Fruit fly (Drosophila melanogaster) whole organism, embryonic: Measurements from ENCODE around the gene dachs.

ENCODE experiments used
- ATbp ChIP-seq: fragments of 200-800 bp; sonication (Bioruptor generic); optimal IDR thresholded peaks from 2 replicates; lab custom pipeline; 2017; ENCODE audit warnings: missing biosample characterization, mild to moderate bottlenecking, missing genetic modification characterization, missing genetic modification reagents
- Atf6 ChIP-seq: fragments of 200-800 bp; sonication (Bioruptor generic); IDR thresholded peaks from 2 replicates; pipeline ENCODE4 v1.3.6; 2022; ENCODE audit warnings: missing biosample characterization, missing genetic modification characterization
- B-H2 ChIP-seq: fragments of 200-800 bp; sonication (Bioruptor generic); optimal IDR thresholded peaks from 2 replicates; lab custom pipeline; 2018; ENCODE audit warnings: missing biosample characterization, mild to moderate bottlenecking, missing genetic modification characterization
- CG10959 ChIP-seq: fragments of 200-800 bp; sonication (Bioruptor generic); IDR thresholded peaks from 2 replicates; pipeline ENCODE4 v1.3.6; 2022; ENCODE audit warnings: missing biosample characterization, missing genetic modification characterization
- CG12744 ChIP-seq: fragments of 200-800 bp; sonication (Bioruptor generic); optimal IDR thresholded peaks from 2 replicates; lab custom pipeline; 2016; ENCODE audit warnings: missing biosample characterization, missing genetic modification characterization
- CG12769 ChIP-seq: fragments of 200-800 bp; sonication (Bioruptor generic); optimal IDR thresholded peaks from 2 replicates; lab custom pipeline; 2019; ENCODE audit warnings: missing biosample characterization, mild to moderate bottlenecking, missing genetic modification characterization, moderate library complexity
- CG12942 ChIP-seq: fragments of 200-800 bp; sonication (Bioruptor generic); optimal IDR thresholded peaks from 3 replicates; lab custom pipeline; 2016; ENCODE audit warnings: missing biosample characterization, missing genetic modification characterization
- CG15073 ChIP-seq: fragments of 200-800 bp; sonication (Bioruptor generic); optimal IDR thresholded peaks from 2 replicates; lab custom pipeline; 2016; ENCODE audit warnings: missing biosample characterization, missing genetic modification characterization
- CG16813 ChIP-seq: fragments of 200-800 bp; sonication (Bioruptor generic); IDR thresholded peaks from 3 replicates; pipeline ENCODE4 v1.3.6; 2022; ENCODE audit warnings: missing biosample characterization, missing genetic modification characterization; ENCODE audit not compliant: partially characterized antibody
- CG17328 ChIP-seq: fragments of 200-800 bp; sonication (Bioruptor generic); IDR thresholded peaks from 2 replicates; pipeline ENCODE4 v1.3.6; 2022; ENCODE audit warnings: missing biosample characterization, missing genetic modification characterization
- CG18011 ChIP-seq: fragments of 200-800 bp; sonication (Bioruptor generic); optimal IDR thresholded peaks from 2 replicates; lab custom pipeline; 2017; ENCODE audit warnings: missing biosample characterization, missing genetic modification characterization, mild to moderate bottlenecking, moderate library complexity, missing genotype
- CG18599 ChIP-seq: fragments of 200-800 bp; sonication (Bioruptor generic); optimal IDR thresholded peaks from 3 replicates; lab custom pipeline; 2017; ENCODE audit warnings: missing biosample characterization, missing genetic modification characterization, mild to moderate bottlenecking, moderate library complexity, missing genetic modification reagents
- CG31441 ChIP-seq: fragments of 200-800 bp; sonication (Bioruptor generic); IDR thresholded peaks from 2 replicates; pipeline ENCODE4 v1.3.6; 2022; ENCODE audit warnings: missing biosample characterization, missing genetic modification characterization
- CG32772 ChIP-seq: fragments of 200-800 bp; sonication (Bioruptor generic); IDR thresholded peaks from 2 replicates; pipeline ENCODE4 v1.3.6; 2022; ENCODE audit warnings: missing biosample characterization, missing genetic modification characterization
- CG34422 ChIP-seq: fragments of 200-800 bp; sonication (Bioruptor generic); IDR thresholded peaks from 3 replicates; pipeline ENCODE4 v1.3.6; 2022; ENCODE audit warnings: missing biosample characterization, missing genetic modification characterization
- CG3838 ChIP-seq: fragments of 200-800 bp; sonication (Bioruptor generic); optimal IDR thresholded peaks from 3 replicates; lab custom pipeline; 2016; ENCODE audit warnings: missing biosample characterization, missing genetic modification characterization
- CG9817 ChIP-seq: fragments of 200-800 bp; sonication (Bioruptor generic); optimal IDR thresholded peaks from 2 replicates; lab custom pipeline; 2018; ENCODE audit warnings: missing biosample characterization, mild to moderate bottlenecking, missing genetic modification characterization, moderate library complexity
- CkIIα-i1 ChIP-seq: fragments of 200-800 bp; sonication (Bioruptor generic); IDR thresholded peaks from 2 replicates; pipeline ENCODE4 v1.3.6; 2022; ENCODE audit warnings: missing biosample characterization, missing genetic modification characterization
- Dbx ChIP-seq: fragments of 200-800 bp; sonication (Bioruptor generic); IDR thresholded peaks from 3 replicates; pipeline ENCODE4 v1.3.6; 2022; ENCODE audit warnings: missing biosample characterization, missing genetic modification characterization
- Dfd ChIP-seq, 2 experiments: fragments of >200 bp; optimal IDR thresholded peaks; 2 replicates each; lab custom pipeline; 2017; ENCODE audit warnings: missing biosample characterization in 2 of 2, missing genetic modification characterization in 2 of 2
- Dp ChIP-seq: fragments of 200-800 bp; sonication (Bioruptor generic); optimal IDR thresholded peaks from 2 replicates; lab custom pipeline; 2018; ENCODE audit warnings: missing biosample characterization, mild to moderate bottlenecking, missing genetic modification characterization, moderate library complexity
- Gug ChIP-seq: fragments of 200-800 bp; sonication (Bioruptor generic); IDR thresholded peaks from 4 replicates; pipeline ENCODE4 v1.3.6; 2022; ENCODE audit warnings: missing biosample characterization, missing genetic modification characterization
- HLH4C ChIP-seq: fragments of 200-800 bp; sonication (Bioruptor generic); IDR thresholded peaks from 3 replicates; pipeline ENCODE4 v1.3.6; 2022; ENCODE audit warnings: missing biosample characterization, missing genetic modification characterization; ENCODE audit not compliant: partially characterized antibody
- Hey ChIP-seq: fragments of 200-800 bp; sonication (Bioruptor generic); optimal IDR thresholded peaks from 3 replicates; lab custom pipeline; 2018; ENCODE audit warnings: missing biosample characterization, mild to moderate bottlenecking, missing genetic modification characterization
- Hr78 ChIP-seq, 2 experiments: fragments of 200-800 bp in 1 of 2; fragments of >200 bp in 1 of 2; sonication (Bioruptor generic) in 1 of 2; optimal IDR thresholded peaks; 2 replicates each; lab custom pipeline; 2017 to 2019; ENCODE audit warnings: missing biosample characterization in 2 of 2, missing genetic modification characterization in 2 of 2, mild to moderate bottlenecking in 1 of 2, moderate library complexity in 1 of 2
- Hsf ChIP-seq: fragments of 200-800 bp; sonication (Bioruptor generic); optimal IDR thresholded peaks from 3 replicates; lab custom pipeline; 2016; ENCODE audit warnings: missing biosample characterization, missing genetic modification characterization
- Lim3 ChIP-seq: fragments of 200-800 bp; sonication (Bioruptor generic); IDR thresholded peaks from 2 replicates; pipeline ENCODE4 v1.3.6; 2022; ENCODE audit warnings: missing biosample characterization, missing genetic modification characterization
- MESR4 ChIP-seq: fragments of 200-800 bp; sonication (Bioruptor generic); optimal IDR thresholded peaks from 2 replicates; lab custom pipeline; 2018; ENCODE audit warnings: missing biosample characterization, mild to moderate bottlenecking, missing genetic modification characterization, moderate library complexity
- Side ChIP-seq: fragments of 200-800 bp; sonication (Bioruptor generic); optimal IDR thresholded peaks from 2 replicates; lab custom pipeline; 2016; ENCODE audit warnings: missing biosample characterization, missing genetic modification characterization
- Sin3A ChIP-seq: fragments of >200 bp; optimal IDR thresholded peaks from 2 replicates; lab custom pipeline; 2018
- Spps ChIP-seq: fragments of 200-800 bp; sonication (Bioruptor generic); optimal IDR thresholded peaks from 2 replicates; lab custom pipeline; 2018; ENCODE audit warnings: missing biosample characterization, mild to moderate bottlenecking, missing genetic modification characterization
- Tbp ChIP-seq: fragments of >200 bp; optimal IDR thresholded peaks from 2 replicates; lab custom pipeline; 2018; ENCODE audit warnings: missing biosample characterization, missing genetic modification characterization
- ac ChIP-seq: fragments of 200-800 bp; sonication (Bioruptor generic); optimal IDR thresholded peaks from 3 replicates; lab custom pipeline; 2017; ENCODE audit warnings: missing biosample characterization, mild to moderate bottlenecking, missing genetic modification characterization
- ap ChIP-seq: fragments of 200-800 bp; sonication (Bioruptor generic); IDR thresholded peaks from 2 replicates; pipeline ENCODE4 v1.3.6; 2022; ENCODE audit warnings: missing biosample characterization, missing genetic modification characterization
- ash1 ChIP-seq: fragments of 200-800 bp; sonication (Bioruptor generic); optimal IDR thresholded peaks from 2 replicates; lab custom pipeline; 2018; ENCODE audit warnings: missing biosample characterization, mild to moderate bottlenecking, missing genetic modification characterization
- chinmo ChIP-seq: fragments of 200-800 bp; sonication (Bioruptor generic); IDR thresholded peaks from 4 replicates; pipeline ENCODE4 v1.3.6; 2022; ENCODE audit warnings: missing biosample characterization, missing genetic modification characterization; ENCODE audit not compliant: partially characterized antibody
- dmrt11E ChIP-seq: fragments of 200-800 bp; sonication (Bioruptor generic); optimal IDR thresholded peaks from 3 replicates; lab custom pipeline; 2018; ENCODE audit warnings: missing biosample characterization, mild to moderate bottlenecking, missing genetic modification characterization, moderate library complexity
- fd102C ChIP-seq: fragments of 200-800 bp; sonication (Bioruptor generic); optimal IDR thresholded peaks from 2 replicates; lab custom pipeline; 2018; ENCODE audit warnings: missing biosample characterization, mild to moderate bottlenecking, missing genetic modification characterization, moderate library complexity
- gem ChIP-seq: fragments of 200-800 bp; sonication (Bioruptor generic); optimal IDR thresholded peaks from 2 replicates; lab custom pipeline; 2019; ENCODE audit warnings: missing biosample characterization, mild to moderate bottlenecking, missing genetic modification characterization, moderate library complexity
- grau ChIP-seq: fragments of 200-800 bp; optimal IDR thresholded peaks from 3 replicates; lab custom pipeline; 2019; ENCODE audit warnings: missing biosample characterization, mild to moderate bottlenecking, missing genetic modification characterization, moderate library complexity
- gsb ChIP-seq: fragments of 200-800 bp; sonication (Bioruptor generic); IDR thresholded peaks from 2 replicates; pipeline ENCODE4 v1.3.6; 2022; ENCODE audit warnings: missing biosample characterization, missing genetic modification characterization
- nerfin-1 ChIP-seq: fragments of 200-800 bp; sonication (Bioruptor generic); optimal IDR thresholded peaks from 3 replicates; lab custom pipeline; 2019; ENCODE audit warnings: missing biosample characterization, mild to moderate bottlenecking, missing genetic modification characterization, moderate library complexity
- nom ChIP-seq: fragments of 200-800 bp; sonication (Bioruptor generic); optimal IDR thresholded peaks from 2 replicates; lab custom pipeline; 2017; ENCODE audit warnings: missing biosample characterization, missing genetic modification characterization, mild to moderate bottlenecking, moderate library complexity, missing genetic modification reagents
- pfk ChIP-seq: fragments of 200-800 bp; sonication (Bioruptor generic); optimal IDR thresholded peaks from 2 replicates; lab custom pipeline; 2018; ENCODE audit warnings: missing biosample characterization, mild to moderate bottlenecking, missing genetic modification characterization, moderate library complexity
- phol ChIP-seq: fragments of 200-800 bp; sonication (Bioruptor generic); optimal IDR thresholded peaks from 3 replicates; lab custom pipeline; 2018; ENCODE audit warnings: missing biosample characterization, mild to moderate bottlenecking, missing genetic modification characterization, moderate library complexity
- rib ChIP-seq: fragments of 200-800 bp; sonication (Bioruptor generic); IDR thresholded peaks from 2 replicates; pipeline ENCODE4 v1.3.6; 2022; ENCODE audit warnings: missing biosample characterization, missing genetic modification characterization
- row ChIP-seq: fragments of 200-800 bp; sonication (Bioruptor generic); IDR thresholded peaks from 3 replicates; pipeline ENCODE4 v1.3.6; 2022; ENCODE audit warnings: missing biosample characterization, missing genetic modification characterization
- tgo ChIP-seq: fragments of 200-800 bp; sonication (Bioruptor generic); IDR thresholded peaks from 3 replicates; pipeline ENCODE4 v1.3.6; 2022; ENCODE audit warnings: missing biosample characterization, missing genetic modification characterization
- twi ChIP-seq: fragments of 200-800 bp; optimal IDR thresholded peaks from 2 replicates; lab custom pipeline; 2019; ENCODE audit warnings: missing biosample characterization, mild to moderate bottlenecking, missing genetic modification characterization, moderate library complexity
- unc-4 ChIP-seq: fragments of 200-800 bp; sonication (Bioruptor generic); IDR thresholded peaks from 2 replicates; pipeline ENCODE4 v1.3.6; 2022; ENCODE audit warnings: missing biosample characterization, missing genetic modification characterization; ENCODE audit not compliant: partially characterized antibody

Gene dachs

dm6 chr2L:8464107-8464582 lies 2.5 kb upstream of the dachs start, which contains the start of gene prg (continued):
- no peak for TF ChIP-seq gsb
- TF ChIP-seq Lim3 (GFP tag; lab: Robert Waterston, UW), result no peak
- TF ChIP-seq MESR4, result peak; percentile 70
- TF ChIP-seq ac (GFP tag; lab: Kevin White, UChicago), result no peak
- TF ChIP-seq Side (GFP tag; lab: Kevin White, UChicago), result peak; percentile 65
- TF ChIP-seq Dbx (GFP tag; lab: Robert Waterston, UW), result peak; percentile 81
- peak; percentile 30 for TF ChIP-seq CG18599 (GFP tag; lab: Kevin White, UChicago)
- TF ChIP-seq CG12769 (tag; lab: Kevin White, UChicago), result peak; percentile 28
- TF ChIP-seq Gug, result peak; percentile 10; the same call in 1 of the 4 replicates
- TF ChIP-seq nom (GFP tag; lab: Kevin White, UChicago), result no peak
- peak; percentile 59 for TF ChIP-seq Dp (GFP tag; lab: Kevin White, UChicago)
- peak; percentile 34 for TF ChIP-seq twi (tag; lab: Kevin White, UChicago)
- TF ChIP-seq Tbp (GFP tag; lab: Kevin White, UChicago), result no peak
- TF ChIP-seq unc-4 (GFP tag; lab: Robert Waterston, UW), result peak; percentile 94
- TF ChIP-seq CG3838 (GFP tag; lab: Kevin White, UChicago), result peak; percentile 47
- no peak for TF ChIP-seq pfk
- TF ChIP-seq CG31441 (GFP tag; lab: Robert Waterston, UW), result peak; percentile 61; the same call in 1 of the 2 replicates
- TF ChIP-seq CG32772 (GFP tag; lab: Robert Waterston, UW), result no peak
- peak; percentile 67 for TF ChIP-seq tgo (GFP tag; lab: Robert Waterston, UW)
- no peak for TF ChIP-seq CG10959 (GFP tag; lab: Robert Waterston, UW)
- TF ChIP-seq Dfd (GFP tag; optimal IDR thresholded peaks at IDR 0.05; lab: Kevin White, UChicago), result no peak
- peak; percentile 95 for TF ChIP-seq CG16813 (GFP tag; lab: Robert Waterston, UW)
- no peak for TF ChIP-seq CG15073 (GFP tag; lab: Kevin White, UChicago)
- peak; percentile 59 for TF ChIP-seq CG9817
- peak; percentile 38 for TF ChIP-seq CG18011
- TF ChIP-seq CG34422 (GFP tag; lab: Robert Waterston, UW), result peak; percentile 29; the same call in 1 of the 3 replicates
- TF ChIP-seq Hey (tag; lab: Kevin White, UChicago), result no peak
- TF ChIP-seq phol (tag; lab: Kevin White, UChicago), result peak; percentile 76
- no peak for TF ChIP-seq Sin3A (lab: Kevin White, UChicago)
- TF ChIP-seq Spps (tag; lab: Kevin White, UChicago), result no peak
- TF ChIP-seq B-H2 (GFP tag; lab: Kevin White, UChicago), result peak; percentile 67
- peak in 1 of 2 experiments; percentile 34 for TF ChIP-seq Hr78 (GFP tag; optimal IDR thresholded peaks at IDR 0.05; lab: Kevin White, UChicago)
- peak; percentile 97 for TF ChIP-seq HLH4C (GFP tag; lab: Robert Waterston, UW)
- peak; percentile 76 for TF ChIP-seq gem (tag; lab: Kevin White, UChicago)
- TF ChIP-seq CkIIα-i1, result no peak
- TF ChIP-seq chinmo (GFP tag; lab: Robert Waterston, UW), result peak; percentile 97
- TF ChIP-seq nerfin-1 (tag; lab: Kevin White, UChicago), result peak; percentile 7
- TF ChIP-seq ATbp (GFP tag; lab: Kevin White, UChicago), result peak; percentile 16
- TF ChIP-seq CG17328 (GFP tag; lab: Robert Waterston, UW), result peak; percentile 48; the same call in 1 of the 2 replicates
- TF ChIP-seq CG12744 (GFP tag; lab: Kevin White, UChicago), result peak; percentile 60
- TF ChIP-seq dmrt11E (tag; lab: Kevin White, UChicago), result peak; percentile 51
- TF ChIP-seq Atf6 (GFP tag; lab: Robert Waterston, UW), result peak; percentile 72; the same call in 1 of the 2 replicates
- TF ChIP-seq row (GFP tag; lab: Robert Waterston, UW), result peak; percentile 86
- no peak for TF ChIP-seq ash1 (GFP tag; lab: Kevin White, UChicago)
- TF ChIP-seq grau, result peak; percentile 78
- TF ChIP-seq CG12942 (GFP tag; lab: Kevin White, UChicago), result peak; percentile 1
- peak; percentile 49; the same call in 1 of the 2 replicates for TF ChIP-seq ap (GFP tag; lab: Robert Waterston, UW)
- peak; percentile 56; the same call in 1 of the 2 replicates for TF ChIP-seq rib (GFP tag; lab: Robert Waterston, UW)
- TF ChIP-seq Hsf (GFP tag; lab: Kevin White, UChicago), result peak; percentile 79
- no peak for TF ChIP-seq fd102C (GFP tag; lab: Kevin White, UChicago)
